Worm (Caenorhabditis elegans) whole organism, mixed stage, embryonic: Measurements from ENCODE around the gene B0334.10.
A peak's percentile ranks its signal among the peaks of the same experiment; 100 is the strongest.
"Not testable (repeated sequence)": the region's sequence is repeated elsewhere in the genome, so short reads cannot be mapped to it uniquely, and the experiment has no call there.

Experiments used
- M03D4.4 ChIP-seq: sonication (generic microtip); optimal IDR thresholded peaks from 2 replicates; lab custom pipeline; 2017; ENCODE audit warnings: mild to moderate bottlenecking, missing genetic modification characterization, missing compliant biosample characterization
- bed-3 ChIP-seq: fragments of 200-800 bp; sonication (Bioruptor generic); optimal IDR thresholded peaks from 3 replicates; lab custom pipeline; 2018; ENCODE audit warnings: mild to moderate bottlenecking, missing genetic modification characterization, moderate library complexity, missing compliant biosample characterization
- blmp-1 ChIP-seq: fragments of 150-350 bp; optimal IDR thresholded peaks from 2 replicates; lab custom pipeline; 2014; ENCODE audit warnings: missing biosample characterization, missing genetic modification characterization
- ceh-39 ChIP-seq: fragments of 150-350 bp; optimal IDR thresholded peaks from 2 replicates; lab custom pipeline; 2014; ENCODE audit warnings: missing biosample characterization, missing genetic modification characterization
- ceh-43 ChIP-seq: fragments of 200-800 bp; sonication (Bioruptor generic); optimal IDR thresholded peaks from 2 replicates; lab custom pipeline; 2018; ENCODE audit warnings: mild to moderate bottlenecking, missing genetic modification characterization, moderate library complexity, missing compliant biosample characterization
- ceh-83 ChIP-seq: fragments of 200-800 bp; sonication (Bioruptor generic); optimal IDR thresholded peaks from 2 replicates; lab custom pipeline; 2018; ENCODE audit warnings: mild to moderate bottlenecking, missing genetic modification characterization, missing compliant biosample characterization
- ces-1 ChIP-seq: fragments of 150-350 bp; optimal IDR thresholded peaks from 2 replicates; lab custom pipeline; 2014; ENCODE audit warnings: missing biosample characterization, missing genetic modification reagents, missing genetic modification characterization
- cnd-1 ChIP-seq: fragments of 200-800 bp; sonication (Bioruptor generic); optimal IDR thresholded peaks from 2 replicates; lab custom pipeline; 2018; ENCODE audit warnings: mild to moderate bottlenecking, missing genetic modification characterization, missing compliant biosample characterization
- drap-1 ChIP-seq: fragments of 200-800 bp; sonication (Bioruptor generic); optimal IDR thresholded peaks from 3 replicates; lab custom pipeline; 2018; ENCODE audit warnings: mild to moderate bottlenecking, missing genetic modification characterization, missing compliant biosample characterization
- elt-1 ChIP-seq: sonication (generic microtip); optimal IDR thresholded peaks from 2 replicates; lab custom pipeline; 2017; ENCODE audit warnings: missing genetic modification characterization, mild to moderate bottlenecking, missing compliant biosample characterization, antibody characterized with exemption, moderate library complexity, borderline replicate concordance; ENCODE audit not compliant: insufficient read depth
- elt-3 ChIP-seq: fragments of 150-350 bp; optimal IDR thresholded peaks from 2 replicates; lab custom pipeline; 2014; ENCODE audit warnings: missing biosample characterization, missing genetic modification characterization
- flh-1 ChIP-seq: fragments of 200-800 bp; sonication (Bioruptor generic); optimal IDR thresholded peaks from 2 replicates; lab custom pipeline; 2018; ENCODE audit warnings: mild to moderate bottlenecking, missing genetic modification characterization, moderate library complexity, missing compliant biosample characterization
- ham-2 ChIP-seq: fragments of 200-800 bp; sonication (Bioruptor generic); optimal IDR thresholded peaks from 2 replicates; lab custom pipeline; 2018; ENCODE audit warnings: mild to moderate bottlenecking, missing genetic modification characterization, missing compliant biosample characterization
- hlh-1 ChIP-seq: fragments of 150-350 bp; optimal IDR thresholded peaks from 2 replicates; lab custom pipeline; 2014; ENCODE audit warnings: missing biosample characterization, missing genetic modification reagents, missing genetic modification characterization
- lin-13 ChIP-seq: fragments of 150-350 bp; optimal IDR thresholded peaks from 2 replicates; lab custom pipeline; 2014; ENCODE audit warnings: missing biosample characterization, missing genetic modification characterization
- lin-32 ChIP-seq: fragments of 200-800 bp; sonication (Bioruptor generic); optimal IDR thresholded peaks from 2 replicates; lab custom pipeline; 2018; ENCODE audit warnings: mild to moderate bottlenecking, missing genetic modification characterization, missing compliant biosample characterization
- lsy-2 ChIP-seq: fragments of 150-350 bp; optimal IDR thresholded peaks from 2 replicates; lab custom pipeline; 2014; ENCODE audit warnings: missing biosample characterization, missing genetic modification characterization
- mab-5 ChIP-seq: fragments of 150-350 bp; optimal IDR thresholded peaks from 2 replicates; lab custom pipeline; 2014; ENCODE audit warnings: missing biosample characterization, missing genetic modification characterization
- mep-1 ChIP-seq: fragments of 150-350 bp; optimal IDR thresholded peaks from 2 replicates; lab custom pipeline; 2017; ENCODE audit warnings: missing biosample characterization, missing genetic modification reagents, missing genetic modification characterization, inconsistent platforms
- mls-2 ChIP-seq: sonication (generic microtip); optimal IDR thresholded peaks from 2 replicates; lab custom pipeline; 2016; ENCODE audit warnings: mild to moderate bottlenecking, missing genetic modification characterization, moderate library complexity, missing compliant biosample characterization
- nhr-12 ChIP-seq: fragments of 150-350 bp; optimal IDR thresholded peaks from 2 replicates; lab custom pipeline; 2014; ENCODE audit warnings: missing biosample characterization, missing genetic modification characterization
- nhr-2 ChIP-seq: fragments of 150-350 bp; optimal IDR thresholded peaks from 2 replicates; lab custom pipeline; 2014; ENCODE audit warnings: missing biosample characterization, missing genetic modification characterization
- nhr-237 ChIP-seq: fragments of 150-350 bp; optimal IDR thresholded peaks from 2 replicates; lab custom pipeline; 2014; ENCODE audit warnings: missing biosample characterization, missing genetic modification characterization
- nhr-28 ChIP-seq: fragments of 150-350 bp; optimal IDR thresholded peaks from 2 replicates; lab custom pipeline; 2014; ENCODE audit warnings: missing biosample characterization, missing genetic modification characterization
- nhr-76 ChIP-seq: sonication (generic microtip); optimal IDR thresholded peaks from 2 replicates; lab custom pipeline; 2017; ENCODE audit warnings: missing biosample characterization, missing genetic modification characterization
- pha-4 ChIP-seq: fragments of 150-350 bp; optimal IDR thresholded peaks from 2 replicates; lab custom pipeline; 2018; ENCODE audit warnings: missing biosample characterization, missing genetic modification reagents, missing genetic modification characterization
- sem-2 ChIP-seq: fragments of 200-800 bp; sonication (Bioruptor generic); optimal IDR thresholded peaks from 2 replicates; lab custom pipeline; 2018; ENCODE audit warnings: mild to moderate bottlenecking, missing genetic modification characterization, missing compliant biosample characterization
- snpc-4 ChIP-seq: fragments of 150-350 bp; optimal IDR thresholded peaks from 2 replicates; lab custom pipeline; 2014; ENCODE audit warnings: missing biosample characterization, missing genetic modification characterization
- sptf-1 ChIP-seq: sonication (generic microtip); optimal IDR thresholded peaks from 2 replicates; lab custom pipeline; 2017; ENCODE audit warnings: mild to moderate bottlenecking, missing genetic modification characterization, moderate library complexity, missing compliant biosample characterization
- tbx-8 ChIP-seq: fragments of 200-800 bp; sonication (Bioruptor generic); optimal IDR thresholded peaks from 2 replicates; lab custom pipeline; 2018; ENCODE audit warnings: mild to moderate bottlenecking, missing genetic modification characterization, moderate library complexity, missing compliant biosample characterization
- unc-120 ChIP-seq: sonication (generic microtip); optimal IDR thresholded peaks from 2 replicates; lab custom pipeline; 2017; ENCODE audit warnings: missing genetic modification characterization, missing compliant biosample characterization; ENCODE audit not compliant: poor library complexity, severe bottlenecking
- unc-39 ChIP-seq: fragments of 150-350 bp; optimal IDR thresholded peaks from 2 replicates; lab custom pipeline; 2014; ENCODE audit warnings: missing biosample characterization, missing genetic modification characterization
- unc-62 ChIP-seq: fragments of 150-350 bp; optimal IDR thresholded peaks from 2 replicates; lab custom pipeline; 2014; ENCODE audit warnings: missing biosample characterization, missing genetic modification reagents, missing genetic modification characterization
- zip-8 ChIP-seq: fragments of 150-350 bp; optimal IDR thresholded peaks from 2 replicates; lab custom pipeline; 2014; ENCODE audit warnings: missing biosample characterization, missing genetic modification characterization
- ztf-11 ChIP-seq: fragments of 150-350 bp; optimal IDR thresholded peaks from 2 replicates; lab custom pipeline; 2014; ENCODE audit warnings: missing biosample characterization, missing genetic modification characterization

The B0334.10 gene

DNA sequence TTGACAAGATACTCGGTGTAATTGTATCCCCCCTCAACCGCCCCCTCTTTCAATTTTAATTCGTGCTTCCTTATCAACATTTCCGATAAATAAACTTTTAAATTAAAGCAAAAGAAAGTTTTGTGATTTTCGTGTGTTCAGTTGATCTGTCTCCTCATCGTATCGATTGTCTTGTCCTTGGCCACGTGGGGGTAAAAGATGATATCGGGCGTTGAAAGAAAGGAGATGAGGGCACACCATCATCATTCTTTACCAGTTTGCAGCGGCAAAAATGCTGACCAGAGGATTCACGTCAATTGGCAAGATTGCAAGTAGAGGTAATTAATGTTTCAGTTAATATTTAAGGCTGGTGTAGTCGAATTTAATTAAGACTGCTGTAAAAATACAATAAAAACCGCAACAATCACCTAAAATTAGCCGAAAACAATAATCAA is 29.0 kb downstream of the B0334.10 start, which contains the start of gene F54D5.7:
Gene F54D5.7 (plus strand): TSS at position 264 of the 434 bp plus-strand sequence.
- TF ChIP-seq nhr-237 (tag; lab: Kevin White, UChicago) (no peak), mep-1 (no peak), tbx-8 (GFP tag; lab: Kevin White, UChicago) (no peak), zip-8 (no peak), ham-2 (GFP tag; lab: Kevin White, UChicago) (no peak), flh-1 (GFP tag; lab: Kevin White, UChicago) (peak; percentile 11), ceh-43 (GFP tag; lab: Kevin White, UChicago) (peak; percentile 51), mls-2 (tag; lab: Kevin White, UChicago) (no peak), blmp-1 (no peak), mab-5 (tag; lab: Kevin White, UChicago) (no peak), cnd-1 (tag; lab: Kevin White, UChicago) (no peak), lin-32 (GFP tag; lab: Kevin White, UChicago) (no peak), ces-1 (GFP tag; lab: Kevin White, UChicago) (peak; percentile 5), lsy-2 (tag; lab: Kevin White, UChicago) (no peak), nhr-2 (tag; lab: Kevin White, UChicago) (no peak), M03D4.4 (tag; lab: Kevin White, UChicago) (peak; percentile 9), snpc-4 (no peak), hlh-1 (tag; lab: Kevin White, UChicago) (peak; percentile 4), bed-3 (GFP tag; lab: Kevin White, UChicago) (no peak), ztf-11 (tag; lab: Kevin White, UChicago) (no peak), sptf-1 (tag; lab: Kevin White, UChicago) (no peak), ceh-83 (GFP tag; lab: Kevin White, UChicago) (no peak), elt-1 (tag; lab: Kevin White, UChicago) (peak; percentile 8), ceh-39 (tag; lab: Kevin White, UChicago) (no peak), nhr-76 (tag; lab: Kevin White, UChicago) (no peak), unc-120 (tag; lab: Kevin White, UChicago) (peak; percentile 38), drap-1 (GFP tag; lab: Kevin White, UChicago) (no peak), elt-3 (no peak), nhr-12 (peak; percentile 3), sem-2 (GFP tag; lab: Kevin White, UChicago) (no peak), nhr-28 (tag; lab: Kevin White, UChicago) (no peak), pha-4 (tag; lab: Kevin White, UChicago) (no peak), unc-39 (no peak), unc-62 (GFP tag; lab: Kevin White, UChicago) (no peak), lin-13 (tag; lab: Kevin White, UChicago) (no peak)

DNA sequence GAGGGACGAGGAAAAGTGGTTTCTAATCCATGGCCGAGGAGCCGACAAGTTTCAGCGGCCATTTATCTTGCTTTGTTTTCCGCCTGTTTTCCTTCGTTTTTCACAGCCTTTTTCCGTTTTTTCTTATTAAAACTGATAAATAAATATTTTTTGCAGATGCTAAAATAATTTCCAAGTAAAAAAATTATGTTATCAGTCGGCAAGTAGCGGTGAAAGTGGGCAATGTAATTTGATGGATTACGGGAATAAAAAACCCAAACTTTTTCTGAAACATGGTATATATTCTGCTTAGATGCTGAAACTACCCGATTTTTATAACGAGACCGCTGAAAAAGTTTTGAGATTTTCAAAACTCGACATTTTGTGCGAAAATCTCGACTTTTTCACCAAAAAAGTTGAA is 33.7 kb downstream of the B0334.10 start, which contains the start of gene dhgd-1:
Gene dhgd-1 (minus strand): TSS at position 101 of the 400 bp plus-strand sequence.
- TF ChIP-seq ceh-83 (GFP tag; lab: Kevin White, UChicago); elt-3; unc-62 (GFP tag; lab: Kevin White, UChicago): not testable (repeated sequence)
- TF ChIP-seq, all 35 proteins: peak for 0; not testable (repeated sequence) for 35

DNA sequence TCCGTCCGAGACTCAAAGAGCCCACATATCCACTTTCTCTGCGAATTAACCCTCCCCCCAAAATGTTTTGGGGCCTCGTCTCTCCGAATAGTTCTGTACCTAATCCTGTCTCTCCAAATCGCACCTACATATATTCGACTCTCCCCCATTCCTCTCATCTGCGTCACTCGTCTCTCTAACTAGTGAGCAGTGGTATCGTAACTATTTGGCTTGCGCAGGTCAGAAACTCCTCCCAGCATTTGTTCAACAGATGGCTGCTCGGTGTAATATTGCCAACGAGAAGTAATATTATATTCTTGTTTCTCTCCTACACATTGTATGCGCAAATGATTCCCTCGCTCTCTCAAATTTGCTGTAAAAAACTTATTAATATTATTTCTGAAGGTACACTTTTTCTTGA is 37.4 kb downstream of the B0334.10 start, which contains the start of gene F54D5.24:
Gene F54D5.24 (plus strand): TSS at position 316 of the 400 bp plus-strand sequence.
- TF ChIP-seq sptf-1 (tag; lab: Kevin White, UChicago) = peak; percentile 57
- no peak for TF ChIP-seq cnd-1 (tag; lab: Kevin White, UChicago)
- peak; percentile 96 for TF ChIP-seq hlh-1 (tag; lab: Kevin White, UChicago)
- no peak for TF ChIP-seq drap-1 (GFP tag; lab: Kevin White, UChicago)
- TF ChIP-seq, all 35 proteins: peak for 2

DNA sequence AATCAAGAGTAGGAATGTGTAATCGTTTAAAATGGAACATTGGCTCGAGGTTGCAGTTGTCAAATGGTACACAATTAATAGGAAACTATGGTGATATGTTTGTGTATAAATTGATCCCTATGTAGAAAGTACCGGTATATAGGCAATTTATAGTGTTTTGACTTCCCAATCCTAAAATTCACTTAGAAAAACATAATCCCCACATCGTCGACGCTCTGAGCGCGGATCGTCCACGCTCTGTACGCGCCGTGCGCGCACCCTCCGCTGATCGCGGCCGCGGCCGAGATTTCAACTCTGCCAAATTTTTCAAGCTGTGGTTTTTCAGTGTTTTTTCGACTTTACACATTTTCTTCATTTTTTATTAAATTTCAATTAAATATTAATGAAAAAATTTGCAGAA is 38.1 kb downstream of the B0334.10 start, which contains the start of gene F54D5.17:
Gene F54D5.17 (plus strand): TSS at position 301 of the 400 bp plus-strand sequence.
- TF ChIP-seq ceh-39 (tag; lab: Kevin White, UChicago) (no peak), pha-4 (tag; lab: Kevin White, UChicago) (no peak), mls-2 (tag; lab: Kevin White, UChicago) (no peak), unc-62 (GFP tag; lab: Kevin White, UChicago) (no peak), mep-1 (no peak), nhr-28 (tag; lab: Kevin White, UChicago) (no peak), snpc-4 (no peak), sem-2 (GFP tag; lab: Kevin White, UChicago) (no peak), ces-1 (GFP tag; lab: Kevin White, UChicago) (no peak), bed-3 (GFP tag; lab: Kevin White, UChicago) (no peak), unc-120 (tag; lab: Kevin White, UChicago) (no peak), nhr-12 (no peak), ham-2 (GFP tag; lab: Kevin White, UChicago) (no peak)
